Fruit fly (Drosophila melanogaster) S2 (cell line): ENCODE measurements around the gene brv3.

Experiments used
- CG8478 ChIP-seq: fragments of >200 bp; optimal IDR thresholded peaks from 2 replicates; lab custom pipeline; 2018
- CTCF ChIP-seq, 2 experiments: fragments of >200 bp; optimal IDR thresholded peaks; 2 replicates each; lab custom pipeline; 2018

dm6 chrX:2647472-2647883 lies 23.1 kb upstream of the brv3 start:
- no peak for TF ChIP-seq CG8478 (lab: Kevin White, UChicago)
- TF ChIP-seq CTCF (optimal IDR thresholded peaks at IDR 0.05; lab: Kevin White, UChicago): no peak
